Worm (Caenorhabditis elegans) whole organism, L1 larva: ENCODE results near the gene F59A1.6.

ENCODE experiments used
- lsy-2 ChIP-seq, 2 experiments: fragments of 150-350 bp; optimal IDR thresholded peaks; 2 replicates each; lab custom pipeline; 2014; ENCODE audit warnings: missing biosample characterization in 2 of 2, missing genetic modification characterization in 2 of 2
- rnt-1 ChIP-seq: sonication (generic microtip); optimal IDR thresholded peaks from 2 replicates; lab custom pipeline; 2016; ENCODE audit warnings: mild to moderate bottlenecking, missing genetic modification characterization, moderate library complexity, missing compliant biosample characterization

DNA sequence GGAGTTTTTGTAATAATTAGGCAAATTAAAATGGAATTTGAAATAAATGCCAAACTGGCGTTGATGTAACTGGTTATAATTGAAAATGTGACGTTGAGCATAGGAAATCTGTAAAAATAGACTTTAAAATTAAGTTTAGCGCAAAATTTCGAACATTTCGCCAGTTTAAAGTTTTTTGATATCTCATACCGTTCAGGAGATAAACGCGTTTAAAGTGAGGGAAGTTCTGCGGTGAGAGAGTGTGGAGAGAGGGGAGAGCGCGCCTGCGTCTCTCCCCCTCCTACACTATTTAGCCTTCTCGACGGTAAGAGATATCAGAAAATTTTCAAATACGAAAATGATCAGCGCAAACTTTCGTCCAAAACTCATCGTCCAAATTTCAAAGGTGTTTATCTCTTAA, 8.4 kb upstream of the F59A1.6 start, which contains the start of gene str-92:
- no peak for TF ChIP-seq lsy-2 (tag; optimal IDR thresholded peaks at IDR 0.05; lab: Kevin White, UChicago)
- TF ChIP-seq rnt-1 (tag; lab: Kevin White, UChicago), result no peak
